Fruit fly (Drosophila melanogaster): ENCODE results near the gene Plp.

dm6 chr3L:15045114-15045513 lies 49.4 kb downstream of the Plp start:
- TF ChIP-seq CG8478 (optimal IDR thresholded peaks at IDR 0.05), result no peak
- TF ChIP-seq CTCF (optimal IDR thresholded peaks at IDR 0.05), result no peak
